Worm (Caenorhabditis elegans) whole organism, L4/young adult: ENCODE data around the gene F08G12.1.

ENCODE experiments used
- W03F9.2 ChIP-seq: fragments of 150-350 bp; optimal IDR thresholded peaks from 2 replicates; lab custom pipeline; 2014; ENCODE audit warnings: missing biosample characterization, missing genetic modification characterization
- dao-5 ChIP-seq: sonication (generic microtip); optimal IDR thresholded peaks from 2 replicates; lab custom pipeline; 2016; ENCODE audit warnings: missing genotype, missing genetic modification characterization, moderate library complexity, missing compliant biosample characterization
- him-1 ChIP-seq: sonication (generic microtip); optimal IDR thresholded peaks from 2 replicates; lab custom pipeline; 2016; ENCODE audit warnings: missing genotype, missing genetic modification reagents, missing genetic modification characterization, missing compliant biosample characterization

F08G12.1 gene

ce11 chrX:11305773-11306172 lies at the start of gene F08G12.1:
F08G12.1 (minus strand) TSS chrX:11305873.
- TF ChIP-seq him-1 (tag; lab: Kevin White, UChicago) (no peak), dao-5 (tag; lab: Kevin White, UChicago) (no peak), W03F9.2 (tag; lab: Kevin White, UChicago) (no peak)

ce11 chrX:11351856-11352255 lies 46.2 kb upstream of the F08G12.1 start, which contains the start of gene pgp-3:
pgp-3 (plus strand) TSS chrX:11352156.
- no peak for TF ChIP-seq dao-5 (tag; lab: Kevin White, UChicago)
- TF ChIP-seq W03F9.2 (tag; lab: Kevin White, UChicago) = no peak
- TF ChIP-seq him-1 (tag; lab: Kevin White, UChicago) = no peak

ce11 chrX:11351288-11351687 lies 45.6 kb upstream of the F08G12.1 start:
- no peak for TF ChIP-seq dao-5 (tag; lab: Kevin White, UChicago)

ce11 chrX:11346155-11346554 lies 40.5 kb upstream of the F08G12.1 start, which contains the start of gene oct-2:
oct-2 (plus strand) TSS chrX:11346455.
- no peak for TF ChIP-seq dao-5 (tag; lab: Kevin White, UChicago)
- TF ChIP-seq W03F9.2 (tag; lab: Kevin White, UChicago) = no peak
- TF ChIP-seq him-1 (tag; lab: Kevin White, UChicago) = no peak

- TF ChIP-seq dao-5 (tag; lab: Kevin White, UChicago) = no peak
- no peak for TF ChIP-seq him-1 (tag; lab: Kevin White, UChicago)
- no peak for TF ChIP-seq W03F9.2 (tag; lab: Kevin White, UChicago)
Measured at ce11 chrX:11345471-11345870, 39.8 kb upstream of the F08G12.1 start.

ce11 chrX:11344899-11345298 lies 39.2 kb upstream of the F08G12.1 start:
- TF ChIP-seq W03F9.2 (tag; lab: Kevin White, UChicago) (no peak), dao-5 (tag; lab: Kevin White, UChicago) (no peak), him-1 (tag; lab: Kevin White, UChicago) (no peak)

- TF ChIP-seq W03F9.2 (tag; lab: Kevin White, UChicago) (no peak), dao-5 (tag; lab: Kevin White, UChicago) (no peak), him-1 (tag; lab: Kevin White, UChicago) (no peak)
Measured at ce11 chrX:11340478-11340877, 34.8 kb upstream of the F08G12.1 start.

- TF ChIP-seq W03F9.2 (tag; lab: Kevin White, UChicago) = peak; percentile 48
- no peak for TF ChIP-seq him-1 (tag; lab: Kevin White, UChicago)
- TF ChIP-seq dao-5 (tag; lab: Kevin White, UChicago) = no peak
Measured at ce11 chrX:11339375-11339924, 33.8 kb upstream of the F08G12.1 start, which contains the start of gene aco-1. aco-1 (plus strand) TSS chrX:11339874.

ce11 chrX:11337783-11338182 lies 32.1 kb upstream of the F08G12.1 start, which contains the start of gene gcy-9:
gcy-9 (minus strand) TSS chrX:11337883.
- TF ChIP-seq him-1 (tag; lab: Kevin White, UChicago) (no peak), W03F9.2 (tag; lab: Kevin White, UChicago) (no peak), dao-5 (tag; lab: Kevin White, UChicago) (no peak)

- TF ChIP-seq W03F9.2 (tag; lab: Kevin White, UChicago) (no peak), dao-5 (tag; lab: Kevin White, UChicago) (no peak), him-1 (tag; lab: Kevin White, UChicago) (no peak)
Measured at ce11 chrX:11337095-11337494, 31.4 kb upstream of the F08G12.1 start.

- TF ChIP-seq dao-5 (tag; lab: Kevin White, UChicago) (no peak), W03F9.2 (tag; lab: Kevin White, UChicago) (no peak), him-1 (tag; lab: Kevin White, UChicago) (no peak)
Measured at ce11 chrX:11329424-11329823, 23.8 kb upstream of the F08G12.1 start, which contains the start of gene npr-9. npr-9 (plus strand) TSS chrX:11329724.

ce11 chrX:11328710-11329109 lies 23.0 kb upstream of the F08G12.1 start:
- TF ChIP-seq dao-5 (tag; lab: Kevin White, UChicago) = no peak
- no peak for TF ChIP-seq W03F9.2 (tag; lab: Kevin White, UChicago)
- no peak for TF ChIP-seq him-1 (tag; lab: Kevin White, UChicago)

ce11 chrX:11326827-11327226 lies 21.2 kb upstream of the F08G12.1 start, which contains the start of gene ZK455.5:
ZK455.5 (minus strand) TSS chrX:11326927.
- TF ChIP-seq him-1 (tag; lab: Kevin White, UChicago) = no peak

- no peak for TF ChIP-seq dao-5 (tag; lab: Kevin White, UChicago)
- TF ChIP-seq W03F9.2 (tag; lab: Kevin White, UChicago) = no peak
- TF ChIP-seq him-1 (tag; lab: Kevin White, UChicago) = no peak
Measured at ce11 chrX:11324240-11324639, 18.6 kb upstream of the F08G12.1 start, which contains the start of gene asm-2. asm-2 (minus strand) TSS chrX:11324251.
